Worm (Caenorhabditis elegans): ENCODE results near the gene vrp-1.

ce11 chrIV:3062936-3063439, 50.6 kb downstream of the vrp-1 start, which contains the start of gene Y67D8C.6:
- no peak for TF ChIP-seq unc-62 (GFP tag; optimal IDR thresholded peaks at IDR 0.05)
- TF ChIP-seq lin-13 (tag; optimal IDR thresholded peaks at IDR 0.05) = no peak
- no peak for TF ChIP-seq lsy-2 (tag; optimal IDR thresholded peaks at IDR 0.05)
- no peak for TF ChIP-seq blmp-1 (tag; optimal IDR thresholded peaks at IDR 0.05)
- no peak for TF ChIP-seq unc-39 (tag; optimal IDR thresholded peaks at IDR 0.05)
- no peak for TF ChIP-seq cnd-1 (tag; optimal IDR thresholded peaks at IDR 0.05)
- TF ChIP-seq ces-1 (GFP tag; optimal IDR thresholded peaks at IDR 0.05) = no peak
- no peak for TF ChIP-seq mep-1 (tag; optimal IDR thresholded peaks at IDR 0.05)
- TF ChIP-seq nhr-28 (tag; optimal IDR thresholded peaks at IDR 0.05) = no peak
- TF ChIP-seq snpc-4 (tag; optimal IDR thresholded peaks at IDR 0.05) = no peak
- TF ChIP-seq mab-5 (tag; optimal IDR thresholded peaks at IDR 0.05) = no peak
- TF ChIP-seq nhr-76 (tag; optimal IDR thresholded peaks at IDR 0.05) = no peak
- TF ChIP-seq elt-1 (tag; optimal IDR thresholded peaks at IDR 0.05; ENCODE audit: borderline replicate concordance, insufficient read depth) = no peak
- no peak for TF ChIP-seq ztf-11 (tag; optimal IDR thresholded peaks at IDR 0.05)

Data from whole organism, mixed stage, embryonic.